Worm (Caenorhabditis elegans) whole organism, L4 larva: Measurements from ENCODE around the gene lido-7.

Source experiments
- F49E8.2 ChIP-seq: sonication (generic microtip); optimal IDR thresholded peaks from 2 replicates; lab custom pipeline; 2016; ENCODE audit warnings: missing compliant biosample characterization, mild to moderate bottlenecking, missing genetic modification characterization, borderline replicate concordance
- ama-1 ChIP-seq: fragments of 150-350 bp; optimal IDR thresholded peaks from 2 replicates; lab custom pipeline; 2014; ENCODE audit warnings: inconsistent platforms, mixed read lengths
- attf-4 ChIP-seq: sonication (generic microtip); optimal IDR thresholded peaks from 3 replicates; lab custom pipeline; 2017; ENCODE audit warnings: missing biosample characterization, missing genetic modification characterization
- ceh-28 ChIP-seq: fragments of 150-350 bp; optimal IDR thresholded peaks from 2 replicates; lab custom pipeline; 2014; ENCODE audit warnings: missing biosample characterization, missing genetic modification reagents, missing genetic modification characterization
- hlh-11 ChIP-seq: fragments of 200-800 bp; sonication (Bioruptor generic); optimal IDR thresholded peaks from 2 replicates; lab custom pipeline; 2018; ENCODE audit warnings: mild to moderate bottlenecking, missing genetic modification characterization, missing compliant biosample characterization
- mes-2 ChIP-seq: sonication (generic microtip); optimal IDR thresholded peaks from 2 replicates; lab custom pipeline; 2016; ENCODE audit warnings: missing genotype, mild to moderate bottlenecking, missing genetic modification characterization, missing compliant biosample characterization; ENCODE audit not compliant: poor library complexity, severe bottlenecking
- nhr-102 ChIP-seq: sonication (generic microtip); optimal IDR thresholded peaks from 2 replicates; lab custom pipeline; 2016; ENCODE audit warnings: mild to moderate bottlenecking, missing genetic modification characterization, moderate library complexity, missing compliant biosample characterization
- nhr-237 ChIP-seq: sonication (generic microtip); optimal IDR thresholded peaks from 2 replicates; lab custom pipeline; 2017; ENCODE audit warnings: missing biosample characterization, missing genetic modification characterization
- vab-7 ChIP-seq: fragments of 200-800 bp; sonication (Bioruptor generic); IDR thresholded peaks from 2 replicates; pipeline ENCODE4 v1.3.6; 2022; ENCODE audit warnings: missing genetic modification reagents, missing genetic modification characterization, missing compliant biosample characterization
- zfp-2 ChIP-seq: sonication (generic microtip); optimal IDR thresholded peaks from 2 replicates; lab custom pipeline; 2016; ENCODE audit warnings: mild to moderate bottlenecking, missing genetic modification characterization, missing compliant biosample characterization
- zip-2 ChIP-seq: fragments of 150-350 bp; optimal IDR thresholded peaks from 2 replicates; lab custom pipeline; 2014; ENCODE audit warnings: missing biosample characterization, missing genetic modification characterization

lido-7 gene

ce11 chrII:3038453-3038909 is 50.4 kb downstream of the lido-7 start, which contains the start of the genes B0454.26 and B0454.5:
B0454.26 (minus strand) TSS chrII:3038553.
B0454.5 (plus strand) TSS chrII:3038859.
- TF ChIP-seq attf-4 (tag; lab: Kevin White, UChicago) (no peak), F49E8.2 (no peak), vab-7 (no peak), nhr-237 (no peak), mes-2 (tag; lab: Kevin White, UChicago) (no peak), zfp-2 (tag; lab: Kevin White, UChicago) (no peak), hlh-11 (tag; lab: Kevin White, UChicago) (no peak), nhr-102 (tag; lab: Kevin White, UChicago) (no peak), ama-1 (no peak), ceh-28 (tag; lab: Kevin White, UChicago) (no peak), zip-2 (no peak)
